Worm (Caenorhabditis elegans) whole organism, young adult: ENCODE measurements around the gene clec-56.

Experiments used
- B0336.3 ChIP-seq: fragments of 200-800 bp; sonication (Bioruptor generic); IDR thresholded peaks from 2 replicates; pipeline ENCODE4 v1.3.6; 2022; ENCODE audit warnings: missing genetic modification characterization, missing compliant biosample characterization
- D2030.7 ChIP-seq: fragments of 200-800 bp; sonication (Bioruptor generic); IDR thresholded peaks from 2 replicates; pipeline ENCODE4 v1.3.6; 2022; ENCODE audit warnings: missing genetic modification reagents, missing genetic modification characterization, missing compliant biosample characterization
- F10E7.11 ChIP-seq: sonication (generic microtip); optimal IDR thresholded peaks from 2 replicates; lab custom pipeline; 2017; ENCODE audit warnings: mild to moderate bottlenecking, missing genetic modification characterization, moderate library complexity, missing compliant biosample characterization
- F22D6.2 ChIP-seq: sonication (generic microtip); optimal IDR thresholded peaks from 2 replicates; lab custom pipeline; 2016; ENCODE audit warnings: mild to moderate bottlenecking, missing genetic modification characterization, missing compliant biosample characterization
- F33H1.4 ChIP-seq: fragments of 200-800 bp; sonication (Bioruptor generic); IDR thresholded peaks from 2 replicates; pipeline ENCODE4 v1.3.6; 2022; ENCODE audit warnings: missing genetic modification reagents, missing genetic modification characterization, missing compliant biosample characterization
- F55B11.4 ChIP-seq: sonication (generic microtip); optimal IDR thresholded peaks from 2 replicates; lab custom pipeline; 2016; ENCODE audit warnings: missing compliant biosample characterization, missing genetic modification characterization, borderline replicate concordance; ENCODE audit not compliant: insufficient read depth
- F57A8.1 ChIP-seq: fragments of 200-800 bp; sonication (Bioruptor generic); optimal IDR thresholded peaks from 2 replicates; lab custom pipeline; 2018; ENCODE audit warnings: mild to moderate bottlenecking, missing genetic modification characterization, moderate library complexity, missing compliant biosample characterization
- K12H6.12 ChIP-seq: fragments of 200-800 bp; sonication (Bioruptor generic); optimal IDR thresholded peaks from 2 replicates; lab custom pipeline; 2018; ENCODE audit warnings: mild to moderate bottlenecking, missing genetic modification characterization, missing compliant biosample characterization
- T07F8.4 ChIP-seq: sonication (generic microtip); optimal IDR thresholded peaks from 2 replicates; lab custom pipeline; 2016; ENCODE audit warnings: mild to moderate bottlenecking, missing genetic modification characterization, moderate library complexity, missing compliant biosample characterization
- Y95B8A.8 ChIP-seq: fragments of 200-800 bp; sonication (Bioruptor generic); IDR thresholded peaks from 2 replicates; pipeline ENCODE4 v1.3.6; 2022; ENCODE audit warnings: missing genetic modification reagents, missing genetic modification characterization, missing compliant biosample characterization
- ama-1 ChIP-seq, 3 experiments: fragments of 150-350 bp in 1 of 3; sonication (generic microtip) in 2 of 3; optimal IDR thresholded peaks; 2 replicates each; lab custom pipeline; 2014 to 2018; ENCODE audit warnings: missing biosample characterization in 2 of 3, missing genetic modification characterization in 2 of 3, missing genetic modification reagents in 2 of 3
- aptf-2 ChIP-seq: fragments of 200-800 bp; sonication (Bioruptor generic); conservative IDR thresholded peaks from 2 replicates; pipeline ENCODE4 v1.3.6; 2022; ENCODE audit warnings: missing genetic modification reagents, missing genetic modification characterization, missing compliant biosample characterization
- aptf-3 ChIP-seq: fragments of 200-800 bp; sonication (Bioruptor generic); IDR thresholded peaks from 2 replicates; pipeline ENCODE4 v1.3.6; 2022; ENCODE audit warnings: missing genetic modification characterization, missing compliant biosample characterization
- bed-2 ChIP-seq: fragments of 200-800 bp; sonication (Bioruptor generic); IDR thresholded peaks from 2 replicates; pipeline ENCODE4 v1.3.6; 2022; ENCODE audit warnings: missing genetic modification reagents, missing genetic modification characterization, missing compliant biosample characterization
- cebp-1 ChIP-seq, 2 experiments: fragments of 200-800 bp in 1 of 2; sonication (Bioruptor generic) in 1 of 2; sonication (generic microtip) in 1 of 2; IDR thresholded peaks in 1 of 2; optimal IDR thresholded peaks in 1 of 2; 2 replicates each; pipeline versions ENCODE4 v1.3.6 to Lab custom; 2017 to 2022; ENCODE audit warnings: missing compliant biosample characterization in 2 of 2, missing genetic modification characterization in 2 of 2, mild to moderate bottlenecking in 1 of 2, missing genetic modification reagents in 1 of 2, moderate library complexity in 1 of 2
- cebp-2 ChIP-seq: fragments of 200-800 bp; sonication (Bioruptor generic); IDR thresholded peaks from 2 replicates; pipeline ENCODE4 v1.3.6; 2022; ENCODE audit warnings: missing genetic modification characterization, missing compliant biosample characterization
- ceh-27 ChIP-seq: fragments of 200-800 bp; sonication (Bioruptor generic); optimal IDR thresholded peaks from 2 replicates; lab custom pipeline; 2018; ENCODE audit warnings: mild to moderate bottlenecking, missing genetic modification characterization, moderate library complexity, missing compliant biosample characterization
- ceh-91 ChIP-seq: fragments of 200-800 bp; sonication (Bioruptor generic); IDR thresholded peaks from 2 replicates; pipeline ENCODE4 v1.3.6; 2022; ENCODE audit warnings: missing genetic modification reagents, missing genetic modification characterization, missing compliant biosample characterization
- dox-1 ChIP-seq: fragments of 200-800 bp; sonication (Bioruptor generic); IDR thresholded peaks from 2 replicates; pipeline ENCODE4 v1.3.6; 2022; ENCODE audit warnings: missing genetic modification reagents, missing genetic modification characterization, missing compliant biosample characterization
- let-607 ChIP-seq, 2 experiments: fragments of 200-800 bp in 1 of 2; sonication (Bioruptor generic) in 1 of 2; sonication (generic microtip) in 1 of 2; optimal IDR thresholded peaks; 2 replicates each; lab custom pipeline; 2016 to 2018; ENCODE audit warnings: mild to moderate bottlenecking in 2 of 2, missing compliant biosample characterization in 2 of 2, missing genetic modification characterization in 2 of 2, moderate library complexity in 2 of 2, missing genotype in 1 of 2
- lsl-1 ChIP-seq: fragments of 200-800 bp; sonication (Bioruptor generic); optimal IDR thresholded peaks from 2 replicates; lab custom pipeline; 2018; ENCODE audit warnings: mild to moderate bottlenecking, missing genetic modification characterization, moderate library complexity, missing compliant biosample characterization
- madf-3 ChIP-seq: fragments of 200-800 bp; sonication (Bioruptor generic); IDR thresholded peaks from 2 replicates; pipeline ENCODE4 v1.3.6; 2022; ENCODE audit warnings: missing genetic modification reagents, missing genetic modification characterization, missing compliant biosample characterization
- madf-8 ChIP-seq: fragments of 200-800 bp; sonication (Bioruptor generic); conservative IDR thresholded peaks from 2 replicates; pipeline ENCODE4 v1.3.6; 2022; ENCODE audit warnings: missing genetic modification reagents, missing genetic modification characterization, missing compliant biosample characterization
- nfya-2 ChIP-seq: fragments of 200-800 bp; sonication (Bioruptor generic); IDR thresholded peaks from 2 replicates; pipeline ENCODE4 v1.3.6; 2022; ENCODE audit warnings: missing genetic modification reagents, missing genetic modification characterization, missing compliant biosample characterization
- nfyb-1 ChIP-seq: fragments of 200-800 bp; sonication (Bioruptor generic); IDR thresholded peaks from 2 replicates; pipeline ENCODE4 v1.3.6; 2022; ENCODE audit warnings: missing genetic modification reagents, missing genetic modification characterization, missing compliant biosample characterization
- nhr-80 ChIP-seq: sonication (generic microtip); optimal IDR thresholded peaks from 2 replicates; lab custom pipeline; 2016; ENCODE audit warnings: missing genetic modification characterization, missing compliant biosample characterization
- pha-4 ChIP-seq: fragments of 150-350 bp; sonication (generic microtip); optimal IDR thresholded peaks from 2 replicates; lab custom pipeline; 2014; ENCODE audit warnings: missing biosample characterization, missing genetic modification reagents, missing genetic modification characterization
- sdz-38 ChIP-seq: sonication (generic microtip); optimal IDR thresholded peaks from 2 replicates; lab custom pipeline; 2016; ENCODE audit warnings: missing genotype, missing genetic modification characterization, missing compliant biosample characterization
- somi-1 ChIP-seq: fragments of 200-800 bp; sonication (Bioruptor generic); optimal IDR thresholded peaks from 2 replicates; lab custom pipeline; 2018; ENCODE audit warnings: mild to moderate bottlenecking, missing genetic modification characterization, missing compliant biosample characterization
- sptf-2 ChIP-seq: fragments of 200-800 bp; sonication (Bioruptor generic); optimal IDR thresholded peaks from 2 replicates; lab custom pipeline; 2018; ENCODE audit warnings: mild to moderate bottlenecking, missing genetic modification characterization, missing compliant biosample characterization
- zfh-2 ChIP-seq: fragments of 200-800 bp; sonication (Bioruptor generic); conservative IDR thresholded peaks from 2 replicates; pipeline ENCODE4 v1.3.6; 2022; ENCODE audit warnings: missing genetic modification reagents, missing genetic modification characterization, missing compliant biosample characterization
- ztf-25 ChIP-seq: fragments of 200-800 bp; sonication (Bioruptor generic); IDR thresholded peaks from 2 replicates; pipeline ENCODE4 v1.3.6; 2022; ENCODE audit warnings: missing genetic modification reagents, missing genetic modification characterization, missing compliant biosample characterization
- ztf-6 ChIP-seq: fragments of 200-800 bp; sonication (Bioruptor generic); IDR thresholded peaks from 2 replicates; pipeline ENCODE4 v1.3.6; 2022; ENCODE audit warnings: missing genetic modification reagents, missing genetic modification characterization, missing compliant biosample characterization

The clec-56 gene

DNA sequence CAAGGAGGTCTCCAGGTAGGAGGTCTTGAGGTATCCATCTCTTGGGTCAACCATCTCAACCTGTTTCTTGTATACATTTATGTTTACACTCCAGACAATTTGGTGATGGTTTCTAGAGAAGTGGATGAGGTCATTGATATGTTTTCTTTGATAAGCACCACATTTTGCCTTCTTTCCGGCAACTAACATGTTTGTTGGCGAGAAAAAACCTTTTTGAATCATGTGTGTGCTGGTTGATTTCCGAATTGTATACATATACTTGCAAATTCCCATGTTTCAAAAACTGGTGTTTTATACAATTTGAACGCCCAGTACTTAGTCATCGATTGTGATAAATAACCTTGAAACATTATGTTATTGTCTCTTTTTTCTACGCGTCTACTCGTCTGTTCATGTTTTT lies 29.9 kb downstream of the clec-56 start (continued):
- TF ChIP-seq K12H6.12 (tag; lab: Kevin White, UChicago) = no peak
- TF ChIP-seq bed-2 (GFP tag; lab: Robert Waterston, UW) = no peak
- no peak for TF ChIP-seq cebp-1 (GFP tag; IDR thresholded peaks at IDR 0.05; lab: Robert Waterston, UW)
- TF ChIP-seq cebp-1 (tag; optimal IDR thresholded peaks at IDR 0.05; lab: Kevin White, UChicago) = no peak
- TF ChIP-seq F22D6.2 = no peak
- TF ChIP-seq, all 124 proteins: peak for 0

DNA sequence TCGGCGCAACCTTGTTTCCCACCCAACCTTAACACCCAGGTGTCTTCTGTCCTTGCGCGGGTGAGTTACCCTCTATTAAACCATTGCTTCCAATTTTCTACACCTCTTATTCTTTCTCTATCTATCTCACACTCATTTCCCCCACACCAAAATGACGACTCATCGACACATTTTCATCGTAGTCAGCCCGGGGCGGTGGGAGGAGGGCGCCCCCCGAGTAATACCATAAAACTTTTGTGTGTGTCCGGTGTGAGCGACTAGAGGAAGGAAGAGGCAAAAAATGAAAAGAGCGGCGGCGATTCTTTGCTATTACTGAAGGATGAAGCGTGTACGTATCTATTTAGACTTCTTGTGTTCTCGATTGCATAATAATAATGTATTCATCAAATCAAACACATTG lies 30.6 kb downstream of the clec-56 start:
- TF ChIP-seq nhr-80 (tag; lab: Kevin White, UChicago) (peak; percentile 43), dox-1 (GFP tag; lab: Robert Waterston, UW) (0 out of 2 replicates have a peak, but pooled peaks have one; percentile 15), zfh-2 (GFP tag; lab: Robert Waterston, UW) (peak; percentile 37; the same call in 1 of the 2 replicates), nfya-2 (GFP tag; lab: Robert Waterston, UW) (no peak), ceh-91 (GFP tag; lab: Robert Waterston, UW) (no peak), aptf-2 (GFP tag; lab: Robert Waterston, UW) (no peak), F57A8.1 (no peak), F10E7.11 (tag; lab: Kevin White, UChicago) (no peak), F55B11.4 (tag; lab: Kevin White, UChicago) (no peak)

- no peak for TF ChIP-seq sptf-2
- TF ChIP-seq dox-1 (GFP tag; lab: Robert Waterston, UW) = peak; percentile 48; the same call in 1 of the 2 replicates
- peak; percentile 62 for TF ChIP-seq zfh-2 (GFP tag; lab: Robert Waterston, UW)
- TF ChIP-seq ceh-27 = no peak
- peak in 1 of 2 experiments; percentile 1 for TF ChIP-seq let-607 (tag; optimal IDR thresholded peaks at IDR 0.05; lab: Kevin White, UChicago)
- no peak for TF ChIP-seq ztf-6 (GFP tag; lab: Robert Waterston, UW)
- no peak for TF ChIP-seq somi-1 (GFP tag; lab: Kevin White, UChicago)
- TF ChIP-seq ztf-25 (GFP tag; lab: Robert Waterston, UW) = 0 out of 2 replicates have a peak, but pooled peaks have one; percentile 15
- TF ChIP-seq nfyb-1 (GFP tag; lab: Robert Waterston, UW) = no peak
- no peak for TF ChIP-seq F33H1.4 (GFP tag; lab: Robert Waterston, UW)
- TF ChIP-seq aptf-3 (GFP tag; lab: Robert Waterston, UW) = no peak
- TF ChIP-seq D2030.7 = no peak
- no peak for TF ChIP-seq madf-3 (GFP tag; lab: Robert Waterston, UW)
- TF ChIP-seq nhr-80 (tag; lab: Kevin White, UChicago) = peak; percentile 78
Observed at ce11 chrV:14505745-14506214, 31.6 kb downstream of the clec-56 start.

- TF ChIP-seq ama-1 (optimal IDR thresholded peaks at IDR 0.05; lab: Kevin White, UChicago) (no peak), ama-1 (GFP tag; optimal IDR thresholded peaks at IDR 0.05; lab: Kevin White, UChicago) (no peak), cebp-1 (GFP tag; IDR thresholded peaks at IDR 0.05; lab: Robert Waterston, UW) (no peak), cebp-1 (tag; optimal IDR thresholded peaks at IDR 0.05; lab: Kevin White, UChicago) (no peak), Y95B8A.8 (GFP tag; lab: Robert Waterston, UW) (no peak), cebp-2 (GFP tag; lab: Robert Waterston, UW) (no peak), B0336.3 (no peak), T07F8.4 (tag; lab: Kevin White, UChicago) (no peak), sdz-38 (tag; lab: Kevin White, UChicago) (no peak), lsl-1 (no peak), pha-4 (tag; lab: Kevin White, UChicago) (no peak), madf-8 (GFP tag; lab: Robert Waterston, UW) (no peak)
Observed at ce11 chrV:14506713-14507675, 32.8 kb downstream of the clec-56 start.
